Worm (Caenorhabditis elegans): ENCODE results near the gene ZC477.2.

The ZC477.2 gene

ce11 chrIV:7099377-7099776 lies 8.6 kb upstream of the ZC477.2 start:
- TF ChIP-seq hlh-1 (tag; optimal IDR thresholded peaks at IDR 0.05) (peak; percentile 97), pha-4 (tag; optimal IDR thresholded peaks at IDR 0.05) (peak; percentile 65), flh-1 (GFP tag; optimal IDR thresholded peaks at IDR 0.05) (no peak), ceh-39 (tag; optimal IDR thresholded peaks at IDR 0.05) (no peak), zip-8 (tag; optimal IDR thresholded peaks at IDR 0.05) (no peak), unc-120 (tag; optimal IDR thresholded peaks at IDR 0.05; ENCODE audit: poor library complexity, severe bottlenecking) (peak; percentile 32), nhr-2 (tag; optimal IDR thresholded peaks at IDR 0.05) (no peak), ceh-43 (GFP tag; optimal IDR thresholded peaks at IDR 0.05) (no peak), M03D4.4 (tag; optimal IDR thresholded peaks at IDR 0.05) (no peak), lin-32 (GFP tag; optimal IDR thresholded peaks at IDR 0.05) (no peak), unc-39 (tag; optimal IDR thresholded peaks at IDR 0.05) (no peak), cnd-1 (tag; optimal IDR thresholded peaks at IDR 0.05) (no peak), mep-1 (tag; optimal IDR thresholded peaks at IDR 0.05) (peak; percentile 15), blmp-1 (tag; optimal IDR thresholded peaks at IDR 0.05) (no peak), ces-1 (GFP tag; optimal IDR thresholded peaks at IDR 0.05) (no peak), ceh-83 (GFP tag; optimal IDR thresholded peaks at IDR 0.05) (no peak), elt-1 (tag; optimal IDR thresholded peaks at IDR 0.05; ENCODE audit: borderline replicate concordance, insufficient read depth) (no peak), mls-2 (tag; optimal IDR thresholded peaks at IDR 0.05) (no peak), unc-62 (GFP tag; optimal IDR thresholded peaks at IDR 0.05) (peak; percentile 37), mab-5 (tag; optimal IDR thresholded peaks at IDR 0.05) (no peak)

- TF ChIP-seq lin-13 (tag; optimal IDR thresholded peaks at IDR 0.05) (peak; percentile 66), bed-3 (GFP tag; optimal IDR thresholded peaks at IDR 0.05) (no peak), nhr-28 (tag; optimal IDR thresholded peaks at IDR 0.05) (no peak), lsy-2 (tag; optimal IDR thresholded peaks at IDR 0.05) (peak; percentile 37), elt-1 (tag; optimal IDR thresholded peaks at IDR 0.05; ENCODE audit: borderline replicate concordance, insufficient read depth) (no peak), lin-32 (GFP tag; optimal IDR thresholded peaks at IDR 0.05) (no peak), unc-62 (GFP tag; optimal IDR thresholded peaks at IDR 0.05) (no peak), mep-1 (tag; optimal IDR thresholded peaks at IDR 0.05) (peak; percentile 31), flh-1 (GFP tag; optimal IDR thresholded peaks at IDR 0.05) (no peak), mab-5 (tag; optimal IDR thresholded peaks at IDR 0.05) (no peak), ham-2 (GFP tag; optimal IDR thresholded peaks at IDR 0.05) (no peak), ces-1 (GFP tag; optimal IDR thresholded peaks at IDR 0.05) (peak; percentile 46), elt-3 (tag; optimal IDR thresholded peaks at IDR 0.05) (no peak), pha-4 (tag; optimal IDR thresholded peaks at IDR 0.05) (peak; percentile 66), zip-8 (tag; optimal IDR thresholded peaks at IDR 0.05) (no peak)
These were observed 4.7 kb upstream of the ZC477.2 start, which contains the start of the genes rde-8 and ZC477.3 for ce11 chrIV:7103211-7103679. rde-8 (minus strand) TSS chrIV:7103261. ZC477.3 (plus strand) TSS chrIV:7103492.

ce11 chrIV:7111354-7111753 lies 3.4 kb downstream of the ZC477.2 start, which contains the start of the genes ZC477.7 and ssq-3:
ZC477.7 (minus strand) TSS chrIV:7111454.
ssq-3 (plus strand) TSS chrIV:7111604.
- TF ChIP-seq ceh-39 (tag; optimal IDR thresholded peaks at IDR 0.05) (no peak), M03D4.4 (tag; optimal IDR thresholded peaks at IDR 0.05) (no peak), lin-13 (tag; optimal IDR thresholded peaks at IDR 0.05) (no peak), ces-1 (GFP tag; optimal IDR thresholded peaks at IDR 0.05) (no peak), ham-2 (GFP tag; optimal IDR thresholded peaks at IDR 0.05) (no peak), ceh-83 (GFP tag; optimal IDR thresholded peaks at IDR 0.05) (no peak), sptf-1 (tag; optimal IDR thresholded peaks at IDR 0.05) (no peak), elt-1 (tag; optimal IDR thresholded peaks at IDR 0.05; ENCODE audit: borderline replicate concordance, insufficient read depth) (no peak), pha-4 (tag; optimal IDR thresholded peaks at IDR 0.05) (no peak), flh-1 (GFP tag; optimal IDR thresholded peaks at IDR 0.05) (no peak), unc-39 (tag; optimal IDR thresholded peaks at IDR 0.05) (no peak), drap-1 (GFP tag; optimal IDR thresholded peaks at IDR 0.05) (no peak), lin-32 (GFP tag; optimal IDR thresholded peaks at IDR 0.05) (no peak), cnd-1 (tag; optimal IDR thresholded peaks at IDR 0.05) (no peak), unc-120 (tag; optimal IDR thresholded peaks at IDR 0.05; ENCODE audit: poor library complexity, severe bottlenecking) (no peak)

- TF ChIP-seq cnd-1 (tag; optimal IDR thresholded peaks at IDR 0.05) (no peak), unc-120 (tag; optimal IDR thresholded peaks at IDR 0.05; ENCODE audit: poor library complexity, severe bottlenecking) (no peak), sptf-1 (tag; optimal IDR thresholded peaks at IDR 0.05) (no peak), bed-3 (GFP tag; optimal IDR thresholded peaks at IDR 0.05) (no peak), nhr-76 (tag; optimal IDR thresholded peaks at IDR 0.05) (no peak), drap-1 (GFP tag; optimal IDR thresholded peaks at IDR 0.05) (no peak), elt-1 (tag; optimal IDR thresholded peaks at IDR 0.05; ENCODE audit: borderline replicate concordance, insufficient read depth) (no peak), blmp-1 (tag; optimal IDR thresholded peaks at IDR 0.05) (no peak), ceh-83 (GFP tag; optimal IDR thresholded peaks at IDR 0.05) (no peak), ham-2 (GFP tag; optimal IDR thresholded peaks at IDR 0.05) (no peak), ceh-43 (GFP tag; optimal IDR thresholded peaks at IDR 0.05) (no peak)
These were observed 6.6 kb downstream of the ZC477.2 start, which contains the start of gene nas-8 for ce11 chrIV:7114599-7114998. nas-8 (plus strand) TSS chrIV:7114899.

Data from whole organism, mixed stage, embryonic.